Worm (Caenorhabditis elegans): ENCODE results near the gene K10D11.3.

The K10D11.3 gene

DNA sequence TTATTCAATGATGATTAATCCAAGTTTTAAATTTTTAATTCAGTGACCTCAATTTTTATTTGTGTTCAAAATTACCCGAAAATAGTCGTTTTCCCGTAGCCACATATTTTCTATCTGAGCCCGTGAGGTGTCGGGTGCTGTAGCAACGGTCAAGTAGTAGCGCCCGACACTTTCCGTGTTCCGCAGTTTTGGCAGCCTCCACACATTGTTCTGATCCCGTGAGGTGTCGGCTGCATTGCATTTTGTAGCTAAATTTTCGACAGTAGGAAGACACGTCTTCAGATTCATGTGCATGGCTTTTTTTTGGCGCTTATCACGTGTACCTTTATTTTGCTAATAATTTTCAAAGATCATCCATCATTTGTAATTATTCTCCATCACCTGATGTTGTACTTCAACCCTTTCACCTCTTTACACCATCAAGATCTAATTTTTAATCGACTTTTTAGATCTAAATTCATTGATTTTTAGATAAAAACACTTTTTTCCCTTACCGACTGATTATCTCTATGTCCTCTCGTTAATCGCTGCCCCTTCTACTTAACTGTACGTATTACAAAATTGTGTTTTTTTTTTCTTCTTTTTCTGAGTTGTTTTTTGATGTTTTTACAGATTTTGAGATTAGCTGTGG lies 27.9 kb upstream of the K10D11.3 start:
- TF ChIP-seq tbx-37 (GFP tag; conservative IDR thresholded peaks at IDR 0.05) (no peak), hmbx-1 (tag; optimal IDR thresholded peaks at IDR 0.05) (no peak), pes-1 (GFP tag; IDR thresholded peaks at IDR 0.05) (no peak), B0310.2 (tag; optimal IDR thresholded peaks at IDR 0.05) (no peak), aly-1 (tag; optimal IDR thresholded peaks at IDR 0.05) (no peak), ets-7 (tag; optimal IDR thresholded peaks at IDR 0.05) (no peak), hnd-1 (tag; optimal IDR thresholded peaks at IDR 0.05) (no peak), tbx-11 (GFP tag; IDR thresholded peaks at IDR 0.05) (no peak), ama-1 (optimal IDR thresholded peaks at IDR 0.05) (no peak), F13C5.2 (tag; optimal IDR thresholded peaks at IDR 0.05) (no peak), ceh-36 (tag; optimal IDR thresholded peaks at IDR 0.05) (no peak), hmg-4 (GFP tag; optimal IDR thresholded peaks at IDR 0.05) (no peak), sea-1 (GFP tag; conservative IDR thresholded peaks at IDR 0.05) (no peak)

ce11 chrIV:13013231-13013630 lies 27.3 kb upstream of the K10D11.3 start:
- TF ChIP-seq B0310.2 (tag; optimal IDR thresholded peaks at IDR 0.05) (no peak), tbx-37 (GFP tag; conservative IDR thresholded peaks at IDR 0.05) (no peak), aly-1 (tag; optimal IDR thresholded peaks at IDR 0.05) (no peak), ama-1 (optimal IDR thresholded peaks at IDR 0.05) (no peak), pes-1 (GFP tag; IDR thresholded peaks at IDR 0.05) (no peak), tbx-11 (GFP tag; IDR thresholded peaks at IDR 0.05) (no peak), ets-7 (tag; optimal IDR thresholded peaks at IDR 0.05) (no peak), hnd-1 (tag; optimal IDR thresholded peaks at IDR 0.05) (no peak), ceh-36 (tag; optimal IDR thresholded peaks at IDR 0.05) (no peak), F13C5.2 (tag; optimal IDR thresholded peaks at IDR 0.05) (no peak), flt-1 (GFP tag; IDR thresholded peaks at IDR 0.05) (no peak), hmg-4 (GFP tag; optimal IDR thresholded peaks at IDR 0.05) (no peak), ceh-13 (GFP tag; optimal IDR thresholded peaks at IDR 0.05) (no peak), tra-4 (tag; optimal IDR thresholded peaks at IDR 0.05) (no peak), scrt-1 (GFP tag; IDR thresholded peaks at IDR 0.05) (no peak), hmbx-1 (tag; optimal IDR thresholded peaks at IDR 0.05) (no peak)

ce11 chrIV:13009507-13009906 lies 23.6 kb upstream of the K10D11.3 start:
- TF ChIP-seq F13C5.2 (tag; optimal IDR thresholded peaks at IDR 0.05) (no peak), tbx-11 (GFP tag; IDR thresholded peaks at IDR 0.05) (no peak), ama-1 (optimal IDR thresholded peaks at IDR 0.05) (no peak), aly-1 (tag; optimal IDR thresholded peaks at IDR 0.05) (no peak), tra-4 (tag; optimal IDR thresholded peaks at IDR 0.05) (no peak), hmbx-1 (tag; optimal IDR thresholded peaks at IDR 0.05) (no peak), scrt-1 (GFP tag; IDR thresholded peaks at IDR 0.05) (no peak), flt-1 (GFP tag; IDR thresholded peaks at IDR 0.05) (no peak), sea-1 (GFP tag; conservative IDR thresholded peaks at IDR 0.05) (no peak), pes-1 (GFP tag; IDR thresholded peaks at IDR 0.05) (no peak), hmg-4 (GFP tag; optimal IDR thresholded peaks at IDR 0.05) (no peak), tbx-37 (GFP tag; conservative IDR thresholded peaks at IDR 0.05) (no peak), B0310.2 (tag; optimal IDR thresholded peaks at IDR 0.05) (no peak), ceh-36 (tag; optimal IDR thresholded peaks at IDR 0.05) (no peak), ceh-13 (GFP tag; optimal IDR thresholded peaks at IDR 0.05) (no peak)

DNA sequence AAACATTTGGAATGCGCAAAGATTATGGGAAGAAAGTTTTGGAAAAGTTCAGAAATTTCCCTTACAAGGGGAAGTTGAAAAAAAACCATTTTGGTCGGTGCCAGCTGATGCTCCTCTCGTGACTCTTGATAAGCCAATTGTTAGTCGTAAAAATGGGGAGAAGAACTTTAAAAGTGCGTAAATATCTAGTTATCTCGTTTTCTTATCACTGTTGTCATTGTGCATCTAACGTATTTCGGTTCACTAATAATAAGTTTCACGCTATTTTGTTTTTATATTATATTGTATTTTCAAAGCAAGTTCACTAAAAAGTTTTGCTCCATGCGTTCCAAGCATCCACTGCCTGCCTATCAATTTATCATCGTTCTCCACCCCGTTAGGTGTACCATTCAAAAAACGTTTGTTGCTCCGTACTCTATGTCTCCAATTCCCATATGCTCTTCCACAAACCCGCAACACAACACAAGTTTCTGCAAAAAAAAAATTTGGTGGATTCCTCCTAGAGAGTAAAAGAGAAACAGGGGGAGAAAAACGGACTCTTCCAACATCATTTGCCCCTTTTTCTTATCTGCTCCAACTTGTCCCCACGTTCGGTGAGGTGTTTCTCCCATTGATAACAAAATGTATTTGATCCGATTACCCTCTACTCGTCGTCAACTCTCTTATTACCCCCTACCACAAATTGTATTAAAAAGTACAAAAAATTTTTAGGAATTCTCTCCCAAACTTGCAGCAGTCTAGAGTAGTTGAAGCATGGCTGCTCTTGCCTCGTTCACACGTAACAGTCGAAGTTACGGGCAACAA lies 22.7 kb upstream of the K10D11.3 start, which contains the start of gene mbk-2:
Gene mbk-2, plus strand, starts transcription at position 754 of the 804 bp plus-strand sequence.
- TF ChIP-seq ama-1 (optimal IDR thresholded peaks at IDR 0.05) (no peak), ceh-13 (GFP tag; optimal IDR thresholded peaks at IDR 0.05) (no peak), sea-1 (GFP tag; conservative IDR thresholded peaks at IDR 0.05) (no peak), ets-7 (tag; optimal IDR thresholded peaks at IDR 0.05) (no peak)

- TF ChIP-seq B0310.2 (tag; optimal IDR thresholded peaks at IDR 0.05) (no peak), hmbx-1 (tag; optimal IDR thresholded peaks at IDR 0.05) (no peak), tra-4 (tag; optimal IDR thresholded peaks at IDR 0.05) (no peak), tbx-37 (GFP tag; conservative IDR thresholded peaks at IDR 0.05) (no peak)
These were observed 13.2 kb upstream of the K10D11.3 start for ce11 chrIV:12999087-12999486.

- no peak for TF ChIP-seq F13C5.2 (tag; optimal IDR thresholded peaks at IDR 0.05)
These were observed 11.6 kb upstream of the K10D11.3 start for ce11 chrIV:12997560-12997959.

- no peak for TF ChIP-seq ets-7 (tag; optimal IDR thresholded peaks at IDR 0.05)
These were observed 10.0 kb upstream of the K10D11.3 start, which contains the start of gene K10D11.7 for ce11 chrIV:12995886-12996285. Gene K10D11.7, minus strand, starts transcription at chrIV:12995986.

ce11 chrIV:12994376-12994775 lies 8.4 kb upstream of the K10D11.3 start, which contains the start of gene K10D11.4:
Gene K10D11.4, minus strand, starts transcription at chrIV:12994476.
- TF ChIP-seq ceh-36 (tag; optimal IDR thresholded peaks at IDR 0.05) = no peak
- no peak for TF ChIP-seq tbx-11 (GFP tag; IDR thresholded peaks at IDR 0.05)
- TF ChIP-seq F13C5.2 (tag; optimal IDR thresholded peaks at IDR 0.05) = no peak
- TF ChIP-seq scrt-1 (GFP tag; IDR thresholded peaks at IDR 0.05) = no peak
- no peak for TF ChIP-seq ceh-13 (GFP tag; optimal IDR thresholded peaks at IDR 0.05)
- TF ChIP-seq flt-1 (GFP tag; IDR thresholded peaks at IDR 0.05) = no peak
- no peak for TF ChIP-seq ama-1 (optimal IDR thresholded peaks at IDR 0.05)
- no peak for TF ChIP-seq sea-1 (GFP tag; conservative IDR thresholded peaks at IDR 0.05)
- TF ChIP-seq tbx-37 (GFP tag; conservative IDR thresholded peaks at IDR 0.05) = no peak
- no peak for TF ChIP-seq B0310.2 (tag; optimal IDR thresholded peaks at IDR 0.05)
- TF ChIP-seq tra-4 (tag; optimal IDR thresholded peaks at IDR 0.05) = no peak
- TF ChIP-seq hnd-1 (tag; optimal IDR thresholded peaks at IDR 0.05) = no peak
- TF ChIP-seq hmg-4 (GFP tag; optimal IDR thresholded peaks at IDR 0.05) = no peak
- no peak for TF ChIP-seq aly-1 (tag; optimal IDR thresholded peaks at IDR 0.05)
- TF ChIP-seq ets-7 (tag; optimal IDR thresholded peaks at IDR 0.05) = no peak
- TF ChIP-seq hmbx-1 (tag; optimal IDR thresholded peaks at IDR 0.05) = no peak
- no peak for TF ChIP-seq pes-1 (GFP tag; IDR thresholded peaks at IDR 0.05)
